Worm (Caenorhabditis elegans): ENCODE results near the gene C07H6.2.

C07H6.2 gene

DNA sequence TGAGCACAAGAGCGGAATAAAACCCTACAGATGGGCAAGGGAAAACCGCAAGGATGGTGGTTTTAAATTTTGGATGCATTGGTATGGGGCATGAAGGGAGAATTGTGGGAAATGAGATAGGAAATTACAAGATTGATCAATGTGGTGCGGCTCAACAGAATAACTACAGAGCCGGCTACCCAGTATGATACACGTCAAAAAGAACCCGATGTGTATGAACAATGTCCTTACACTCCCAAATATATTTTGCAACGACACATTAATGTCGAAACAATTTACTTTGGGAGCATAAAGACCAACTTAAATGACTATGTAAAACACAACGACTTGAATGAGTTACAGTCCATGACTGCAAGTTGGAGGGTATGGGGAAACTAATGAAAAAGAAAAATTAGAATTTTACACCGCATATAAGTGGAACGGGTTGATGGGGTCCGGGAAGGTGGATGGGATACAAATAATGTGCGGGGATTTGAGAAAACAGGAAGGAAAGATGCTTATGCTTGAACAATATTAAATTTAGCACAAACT, 25.1 kb upstream of the C07H6.2 start (continued):
- TF ChIP-seq daf-19 (GFP tag; conservative IDR thresholded peaks at IDR 0.05) (peak; percentile 64; the same call in 1 of the 2 replicates), pha-4 (GFP tag; IDR thresholded peaks at IDR 0.05) (peak; percentile 27; the same call in 1 of the 2 replicates), pha-4 (tag; optimal IDR thresholded peaks at IDR 0.05) (no peak), skn-1 (tag; optimal IDR thresholded peaks at IDR 0.05) (no peak), ceh-82 (tag; optimal IDR thresholded peaks at IDR 0.05) (no peak), hlh-11 (tag; optimal IDR thresholded peaks at IDR 0.05) (no peak), daf-16 (GFP tag; optimal IDR thresholded peaks at IDR 0.05) (no peak), daf-16 (tag; optimal IDR thresholded peaks at IDR 0.05) (no peak), nhr-237 (tag; optimal IDR thresholded peaks at IDR 0.05) (no peak), rbr-2 (tag; optimal IDR thresholded peaks at IDR 0.05) (no peak)

- TF ChIP-seq nhr-41 (GFP tag; IDR thresholded peaks at IDR 0.05) (0 out of 2 replicates have a peak, but pooled peaks have one; percentile 4), ceh-28 (tag; optimal IDR thresholded peaks at IDR 0.05) (no peak), nhr-10 (tag; optimal IDR thresholded peaks at IDR 0.05) (no peak), fkh-10 (GFP tag; optimal IDR thresholded peaks at IDR 0.05) (no peak), php-3 (GFP tag; IDR thresholded peaks at IDR 0.05) (no peak), unc-130 (GFP tag; optimal IDR thresholded peaks at IDR 0.05) (no peak), unc-62 (GFP tag; optimal IDR thresholded peaks at IDR 0.05 in 1 of 2) (peak in 1 of 2 experiments; percentile 69), unc-62 (tag; optimal IDR thresholded peaks at IDR 0.05) (no peak), ctbp-1 (GFP tag; IDR thresholded peaks at IDR 0.05) (peak; percentile 30; the same call in 1 of the 2 replicates), ceh-62 (tag; optimal IDR thresholded peaks at IDR 0.05) (no peak), mes-2 (tag; optimal IDR thresholded peaks at IDR 0.05; ENCODE audit: poor library complexity, severe bottlenecking) (peak; percentile 28), snpc-1.2 (GFP tag; IDR thresholded peaks at IDR 0.05) (peak; percentile 58; the same call in 1 of the 2 replicates), nhr-28 (tag; optimal IDR thresholded peaks at IDR 0.05) (no peak), arid-1 (GFP tag; conservative IDR thresholded peaks at IDR 0.05) (no peak), ceh-82 (tag; optimal IDR thresholded peaks at IDR 0.05) (no peak), vab-7 (GFP tag; IDR thresholded peaks at IDR 0.05) (0 out of 2 replicates have a peak, but pooled peaks have one; percentile 14), spr-3 (GFP tag; optimal IDR thresholded peaks at IDR 0.05) (no peak), nhr-111 (GFP tag; optimal IDR thresholded peaks at IDR 0.05) (no peak), daf-16 (GFP tag; optimal IDR thresholded peaks at IDR 0.05) (no peak), daf-16 (tag; optimal IDR thresholded peaks at IDR 0.05) (no peak), gei-8 (GFP tag; optimal IDR thresholded peaks at IDR 0.05) (no peak), daf-8 (GFP tag; IDR thresholded peaks at IDR 0.05) (no peak), F26F4.8 (GFP tag; conservative IDR thresholded peaks at IDR 0.05) (no peak), F44E2.7 (GFP tag; IDR thresholded peaks at IDR 0.05) (no peak)
These were observed 23.0 kb upstream of the C07H6.2 start, which contains the start of gene cgh-1 for ce11 chrIII:7497782-7498266. cgh-1 (minus strand) TSS chrIII:7497832.

ce11 chrIII:7498346-7498745, 22.5 kb upstream of the C07H6.2 start:
- TF ChIP-seq lin-29 (GFP tag; IDR thresholded peaks at IDR 0.05) (no peak), spr-3 (GFP tag; optimal IDR thresholded peaks at IDR 0.05) (no peak), daf-16 (GFP tag; optimal IDR thresholded peaks at IDR 0.05) (peak; percentile 40 to 61), daf-16 (tag; optimal IDR thresholded peaks at IDR 0.05) (peak; percentile 63), hlh-11 (tag; optimal IDR thresholded peaks at IDR 0.05) (peak; percentile 96), gei-8 (GFP tag; optimal IDR thresholded peaks at IDR 0.05) (no peak), duxl-1 (tag; optimal IDR thresholded peaks at IDR 0.05; ENCODE audit: poor library complexity) (peak; percentile 72), unc-62 (GFP tag; optimal IDR thresholded peaks at IDR 0.05 in 1 of 2) (peak in 1 of 2 experiments; percentile 89), unc-62 (tag; optimal IDR thresholded peaks at IDR 0.05) (no peak), aha-1 (tag) (peak; percentile 67), vab-7 (GFP tag; IDR thresholded peaks at IDR 0.05) (0 out of 2 replicates have a peak, but pooled peaks have one; percentile 50), lin-13 (GFP tag; optimal IDR thresholded peaks at IDR 0.05) (peak; percentile 98), nhr-25 (tag; optimal IDR thresholded peaks at IDR 0.05; ENCODE audit: borderline replicate concordance, insufficient read depth) (peak; percentile 29), unc-39 (tag; optimal IDR thresholded peaks at IDR 0.05) (no peak), ama-1 (optimal IDR thresholded peaks at IDR 0.05) (peak; percentile 49), dmd-6 (GFP tag; IDR thresholded peaks at IDR 0.05) (peak; percentile 91), saeg-2 (GFP tag; IDR thresholded peaks at IDR 0.05) (no peak), jun-1 (tag; optimal IDR thresholded peaks at IDR 0.05) (peak; percentile 45), nhr-237 (tag; optimal IDR thresholded peaks at IDR 0.05) (no peak), ceh-62 (tag; optimal IDR thresholded peaks at IDR 0.05) (no peak), ceh-82 (tag; optimal IDR thresholded peaks at IDR 0.05) (no peak), mes-2 (tag; optimal IDR thresholded peaks at IDR 0.05; ENCODE audit: poor library complexity, severe bottlenecking) (peak; percentile 82), T20F7.1 (GFP tag; optimal IDR thresholded peaks at IDR 0.05) (peak; percentile 87), lsy-2 (tag; optimal IDR thresholded peaks at IDR 0.05) (peak; percentile 63 to 91), tra-1 (GFP tag; IDR thresholded peaks at IDR 0.05) (0 out of 2 replicates have a peak, but pooled peaks have one; percentile 18), ceh-44 (GFP tag; IDR thresholded peaks at IDR 0.05) (0 out of 2 replicates have a peak, but pooled peaks have one; percentile 17), ctbp-1 (GFP tag; IDR thresholded peaks at IDR 0.05) (peak; percentile 32; the same call in 1 of the 2 replicates)
